Fruit fly (Drosophila melanogaster): ENCODE data around the gene CG11756.

Gene CG11756

dm6 chrX:11349780-11350179 lies 1.9 kb downstream of the CG11756 start, which contains the start of gene NdufV3 (continued):
- no peak for TF ChIP-seq CG3407 (GFP tag; optimal IDR thresholded peaks at IDR 0.05)
- no peak for TF ChIP-seq TFAM (GFP tag; optimal IDR thresholded peaks at IDR 0.05)
- TF ChIP-seq Bdp1 (GFP tag; optimal IDR thresholded peaks at IDR 0.05): no peak
- TF ChIP-seq crp (GFP tag; optimal IDR thresholded peaks at IDR 0.05): no peak
- TF ChIP-seq Sox102F (GFP tag; optimal IDR thresholded peaks at IDR 0.05): no peak
- TF ChIP-seq sens (GFP tag): no peak
- TF ChIP-seq CG32772 (GFP tag; IDR thresholded peaks at IDR 0.05): no peak
- TF ChIP-seq da (GFP tag; optimal IDR thresholded peaks at IDR 0.05): no peak
- TF ChIP-seq disco-r (GFP tag; optimal IDR thresholded peaks at IDR 0.05): no peak
- TF ChIP-seq Doc2 (GFP tag; IDR thresholded peaks at IDR 0.05): no peak
- no peak for TF ChIP-seq tup (GFP tag; optimal IDR thresholded peaks at IDR 0.05)
- TF ChIP-seq pnt (GFP tag; optimal IDR thresholded peaks at IDR 0.05): no peak
- no peak for TF ChIP-seq CG7786 (GFP tag; optimal IDR thresholded peaks at IDR 0.05)
- TF ChIP-seq CG2712 (tag; optimal IDR thresholded peaks at IDR 0.05): no peak
- TF ChIP-seq tx (GFP tag; optimal IDR thresholded peaks at IDR 0.05): no peak
- TF ChIP-seq Mad (GFP tag; optimal IDR thresholded peaks at IDR 0.05): no peak
- TF ChIP-seq CG4730 (GFP tag; IDR thresholded peaks at IDR 0.05): no peak
- no peak for TF ChIP-seq CG6854 (GFP tag; optimal IDR thresholded peaks at IDR 0.05)
- no peak for TF ChIP-seq CG11247 (GFP tag; IDR thresholded peaks at IDR 0.05)
- TF ChIP-seq eve (GFP tag; optimal IDR thresholded peaks at IDR 0.05): no peak
- peak; percentile 3 for TF ChIP-seq CG15514 (GFP tag; optimal IDR thresholded peaks at IDR 0.05)
- no peak for TF ChIP-seq crc (GFP tag; optimal IDR thresholded peaks at IDR 0.05)
- no peak for TF ChIP-seq chinmo (GFP tag; IDR thresholded peaks at IDR 0.05; ENCODE audit: partially characterized antibody)
- TF ChIP-seq H15 (GFP tag; IDR thresholded peaks at IDR 0.05): no peak
- no peak for TF ChIP-seq dmrt99B (tag; optimal IDR thresholded peaks at IDR 0.05)
- TF ChIP-seq hbn (GFP tag; IDR thresholded peaks at IDR 0.05; ENCODE audit: partially characterized antibody): no peak
- no peak for TF ChIP-seq CG4360 (GFP tag; IDR thresholded peaks at IDR 0.05)
- no peak for TF ChIP-seq NC2α (GFP tag; optimal IDR thresholded peaks at IDR 0.05)
- peak; percentile 31 for TF ChIP-seq CG2120 (GFP tag; optimal IDR thresholded peaks at IDR 0.05)
- TF ChIP-seq twi (tag; optimal IDR thresholded peaks at IDR 0.05): no peak
- no peak for TF ChIP-seq Nf-YA (GFP tag; IDR thresholded peaks at IDR 0.05)
- no peak for TF ChIP-seq CG10979 (tag; optimal IDR thresholded peaks at IDR 0.05)
- no peak for TF ChIP-seq CrebB (tag; optimal IDR thresholded peaks at IDR 0.05)
- no peak for TF ChIP-seq yki (optimal IDR thresholded peaks at IDR 0.05)
- TF ChIP-seq Xbp1 (GFP tag; optimal IDR thresholded peaks at IDR 0.05): peak; percentile 30
- no peak for TF ChIP-seq CG7745 (tag; optimal IDR thresholded peaks at IDR 0.05)
- no peak for TF ChIP-seq CG6654 (GFP tag; optimal IDR thresholded peaks at IDR 0.05)
- no peak for TF ChIP-seq maf-S (GFP tag; optimal IDR thresholded peaks at IDR 0.05)
- no peak for TF ChIP-seq lola (GFP tag; optimal IDR thresholded peaks at IDR 0.05)
- TF ChIP-seq odd (GFP tag; optimal IDR thresholded peaks at IDR 0.05): no peak
- TF ChIP-seq ems (GFP tag; optimal IDR thresholded peaks at IDR 0.05): no peak
- TF ChIP-seq CG10274 (GFP tag; optimal IDR thresholded peaks at IDR 0.05): no peak
- TF ChIP-seq CG11456 (GFP tag; IDR thresholded peaks at IDR 0.05): no peak
- no peak for TF ChIP-seq Lim3 (GFP tag; IDR thresholded peaks at IDR 0.05)
- TF ChIP-seq CkIIα-i1 (GFP tag; IDR thresholded peaks at IDR 0.05): no peak
- no peak for TF ChIP-seq CG13287 (GFP tag; IDR thresholded peaks at IDR 0.05; ENCODE audit: partially characterized antibody)
- TF ChIP-seq CG9215 (GFP tag; IDR thresholded peaks at IDR 0.05): no peak
- no peak for TF ChIP-seq CG10654 (GFP tag; optimal IDR thresholded peaks at IDR 0.05)
- no peak for TF ChIP-seq danr (GFP tag; IDR thresholded peaks at IDR 0.05)
- TF ChIP-seq pum (GFP tag; optimal IDR thresholded peaks at IDR 0.05): no peak
- TF ChIP-seq pzg (GFP tag; optimal IDR thresholded peaks at IDR 0.05): peak; percentile 56
- TF ChIP-seq CG30403 (GFP tag; optimal IDR thresholded peaks at IDR 0.05): peak; percentile 12
- no peak for TF ChIP-seq CG16863 (GFP tag; optimal IDR thresholded peaks at IDR 0.05)
